Worm (Caenorhabditis elegans): ENCODE data around the gene hars-1.

The hars-1 gene

DNA sequence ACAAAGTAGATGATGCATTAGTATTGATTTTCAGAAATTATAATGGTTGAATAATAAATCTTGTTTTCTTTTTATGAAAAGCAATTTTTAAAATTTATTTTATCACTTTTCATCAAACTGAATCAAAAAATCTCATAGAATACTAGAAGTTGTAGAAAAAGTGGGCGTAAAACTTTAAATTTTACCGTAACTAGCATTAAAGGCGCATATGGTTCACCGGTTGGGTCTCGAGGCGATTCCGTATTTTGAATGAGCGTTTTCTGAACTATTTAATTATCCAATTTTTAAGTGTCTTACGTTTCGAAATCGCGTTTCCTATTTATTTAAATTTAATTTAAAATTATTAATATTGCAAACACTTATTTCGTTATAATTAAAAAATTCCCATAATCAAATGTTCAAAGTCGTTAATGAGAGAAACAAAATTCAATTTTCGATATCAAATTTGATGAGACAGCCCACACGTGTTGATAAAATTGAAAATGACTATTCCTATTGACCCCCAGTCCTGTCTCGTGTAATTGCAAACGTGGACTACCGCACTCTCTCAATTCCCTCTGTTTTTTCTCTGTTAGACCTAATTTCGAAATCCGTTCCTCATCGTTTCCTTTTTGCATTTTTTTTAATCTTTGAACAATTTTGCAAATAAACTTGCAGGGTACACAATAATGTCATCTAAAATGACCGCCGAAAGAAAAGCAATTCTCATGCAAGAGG is at the start of gene hars-1, which contains the start of gene T11G6.2 (continued):
- no peak for TF ChIP-seq egl-44 (GFP tag; IDR thresholded peaks at IDR 0.05)
- no peak for TF ChIP-seq F57C9.4 (tag; optimal IDR thresholded peaks at IDR 0.05)
- no peak for TF ChIP-seq hrde-1 (tag; optimal IDR thresholded peaks at IDR 0.05; ENCODE audit: borderline replicate concordance)
- no peak for TF ChIP-seq mel-28 (tag; optimal IDR thresholded peaks at IDR 0.05; ENCODE audit: borderline replicate concordance)
- peak; percentile 89 for TF ChIP-seq F33H1.4 (GFP tag; IDR thresholded peaks at IDR 0.05)
- TF ChIP-seq attf-6 (GFP tag; IDR thresholded peaks at IDR 0.05) = no peak
- TF ChIP-seq lin-54 (GFP tag; optimal IDR thresholded peaks at IDR 0.05) = no peak

DNA sequence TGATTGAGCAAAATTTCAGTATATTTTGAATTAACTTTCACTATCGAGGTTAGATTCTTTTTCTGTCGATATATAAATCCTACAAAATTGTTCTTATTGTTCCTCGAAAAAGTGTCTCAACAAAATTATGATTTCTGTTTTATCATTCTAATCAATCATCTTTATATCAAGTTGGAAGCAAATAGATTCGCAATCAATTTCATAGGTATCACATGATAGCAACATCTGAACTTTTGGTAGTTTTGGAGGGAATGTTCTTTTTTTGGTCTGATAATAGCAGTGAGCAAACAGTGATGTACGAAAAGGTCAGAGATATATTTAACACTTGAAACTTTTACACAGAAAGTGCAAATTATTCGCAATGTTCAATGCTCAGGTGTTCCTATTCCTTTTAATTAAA is 47.9 kb upstream of the hars-1 start:
- TF ChIP-seq lsl-1 (GFP tag; optimal IDR thresholded peaks at IDR 0.05) = no peak
- TF ChIP-seq egrh-3 (GFP tag; IDR thresholded peaks at IDR 0.05) = no peak
- TF ChIP-seq nfyb-1 (GFP tag; IDR thresholded peaks at IDR 0.05) = 0 out of 2 replicates have a peak, but pooled peaks have one; percentile 46
- no peak for TF ChIP-seq Y53G8AR.9 (GFP tag; conservative IDR thresholded peaks at IDR 0.05)
- TF ChIP-seq cebp-1 (GFP tag; IDR thresholded peaks at IDR 0.05) = no peak
- TF ChIP-seq cebp-1 (tag; optimal IDR thresholded peaks at IDR 0.05) = peak; percentile 25
- TF ChIP-seq tbx-9 (tag; optimal IDR thresholded peaks at IDR 0.05; ENCODE audit: borderline replicate concordance) = no peak
- peak; percentile 55 for TF ChIP-seq nhr-80 (tag; optimal IDR thresholded peaks at IDR 0.05)
- TF ChIP-seq tbp1 (GFP tag; optimal IDR thresholded peaks at IDR 0.05) = no peak
- TF ChIP-seq lin-35 (GFP tag; optimal IDR thresholded peaks at IDR 0.05) = no peak
- TF ChIP-seq snpc-1.3 (tag; optimal IDR thresholded peaks at IDR 0.05; ENCODE audit: insufficient read depth) = no peak

DNA sequence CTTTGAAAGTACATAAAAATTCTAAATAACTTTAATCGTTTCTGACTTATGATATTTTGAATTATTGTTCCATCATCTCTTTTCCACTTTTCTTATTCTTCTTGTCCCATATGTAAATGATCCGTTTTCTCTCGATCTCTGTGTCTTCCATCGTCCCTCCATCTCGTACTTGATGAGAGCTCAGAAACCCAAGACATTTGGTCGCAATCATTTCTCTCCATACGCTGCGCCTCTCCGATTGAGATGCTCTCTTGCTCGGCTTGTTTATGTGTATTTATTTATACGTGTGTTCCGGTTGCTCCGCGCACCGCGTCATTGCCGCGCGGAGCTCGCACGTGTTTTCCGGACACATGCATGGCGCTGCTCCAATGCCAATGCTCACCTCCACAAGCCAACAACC is 47.4 kb upstream of the hars-1 start:
- TF ChIP-seq athp-1 (tag; optimal IDR thresholded peaks at IDR 0.05) = no peak
- TF ChIP-seq ztf-18 (tag; optimal IDR thresholded peaks at IDR 0.05) = no peak
- no peak for TF ChIP-seq hmg-1.2 (GFP tag; IDR thresholded peaks at IDR 0.05)
- no peak for TF ChIP-seq unc-62 (GFP tag; optimal IDR thresholded peaks at IDR 0.05)
- no peak for TF ChIP-seq ama-1 (optimal IDR thresholded peaks at IDR 0.05)
- no peak for TF ChIP-seq ama-1 (GFP tag; optimal IDR thresholded peaks at IDR 0.05)
- TF ChIP-seq hsf-1 (GFP tag; IDR thresholded peaks at IDR 0.05) = no peak
- no peak for TF ChIP-seq B0035.1 (tag; optimal IDR thresholded peaks at IDR 0.05)
- no peak for TF ChIP-seq B0336.3 (GFP tag; IDR thresholded peaks at IDR 0.05)
- TF ChIP-seq let-607 (tag; optimal IDR thresholded peaks at IDR 0.05) = no peak
- TF ChIP-seq F37B4.10 (GFP tag; IDR thresholded peaks at IDR 0.05) = no peak
- no peak for TF ChIP-seq K12H6.12 (tag; optimal IDR thresholded peaks at IDR 0.05)
- TF ChIP-seq hlh-12 (tag; optimal IDR thresholded peaks at IDR 0.05) = no peak
- no peak for TF ChIP-seq ztf-6 (GFP tag; IDR thresholded peaks at IDR 0.05)
- no peak for TF ChIP-seq F10E7.11 (tag; optimal IDR thresholded peaks at IDR 0.05)
- TF ChIP-seq Y53G8AR.9 (GFP tag; conservative IDR thresholded peaks at IDR 0.05) = no peak
- no peak for TF ChIP-seq repo-1 (tag; optimal IDR thresholded peaks at IDR 0.05)
- no peak for TF ChIP-seq attf-6 (GFP tag; IDR thresholded peaks at IDR 0.05)
- no peak for TF ChIP-seq madf-8 (GFP tag; conservative IDR thresholded peaks at IDR 0.05)

DNA sequence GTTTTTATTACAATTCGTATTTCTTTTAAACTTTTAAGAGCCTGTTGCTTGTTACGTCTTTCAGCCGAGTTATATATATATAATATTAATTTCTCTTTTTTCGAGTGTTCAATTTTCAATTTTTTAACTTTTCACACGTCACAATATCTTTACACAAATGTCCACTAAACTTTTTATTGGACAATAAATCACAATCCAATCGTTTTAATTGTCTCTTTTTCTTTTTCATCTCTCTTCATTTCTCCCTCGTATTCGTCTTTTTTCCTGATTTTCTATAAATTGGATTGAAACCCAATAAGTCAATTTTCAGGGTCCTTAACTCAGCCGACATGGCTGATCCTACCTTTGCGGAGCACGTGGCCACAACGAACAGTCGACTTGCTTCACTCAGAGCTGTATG is 46.7 kb upstream of the hars-1 start, which contains the start of gene miz-1:
Gene miz-1, plus strand, starts transcription at position 301 of the 400 bp plus-strand sequence.
- TF ChIP-seq K11D2.4 (GFP tag; IDR thresholded peaks at IDR 0.05) (no peak), ztf-25 (GFP tag; IDR thresholded peaks at IDR 0.05) (no peak), cebp-1 (GFP tag; IDR thresholded peaks at IDR 0.05) (no peak), cebp-1 (tag; optimal IDR thresholded peaks at IDR 0.05) (no peak), ceh-27 (GFP tag; optimal IDR thresholded peaks at IDR 0.05) (no peak), Y95B8A.8 (GFP tag; IDR thresholded peaks at IDR 0.05) (no peak), rpc-1 (optimal IDR thresholded peaks at IDR 0.05) (no peak), rpc-1 (tag; optimal IDR thresholded peaks at IDR 0.05) (no peak), hlh-12 (tag; optimal IDR thresholded peaks at IDR 0.05) (no peak), aptf-2 (GFP tag; conservative IDR thresholded peaks at IDR 0.05) (no peak), lin-40 (tag; optimal IDR thresholded peaks at IDR 0.05) (no peak), mel-28 (tag; optimal IDR thresholded peaks at IDR 0.05; ENCODE audit: borderline replicate concordance) (no peak), madf-10 (tag; optimal IDR thresholded peaks at IDR 0.05) (no peak), dox-1 (GFP tag; IDR thresholded peaks at IDR 0.05) (no peak)

All from whole organism, young adult.